Worm (Caenorhabditis elegans) whole organism, late embryonic: ENCODE data around the gene sptl-2.
A peak's percentile ranks its signal among the peaks of the same experiment; 100 is the strongest.

Experiments
- T23F11.4 ChIP-seq: fragments of 200-800 bp; sonication (Bioruptor generic); optimal IDR thresholded peaks from 2 replicates; lab custom pipeline; 2018; ENCODE audit warnings: mild to moderate bottlenecking, missing genetic modification characterization, missing compliant biosample characterization
- ceh-14 ChIP-seq: sonication (generic microtip); optimal IDR thresholded peaks from 2 replicates; lab custom pipeline; 2016; ENCODE audit warnings: missing genotype, missing genetic modification characterization, missing compliant biosample characterization
- ceh-2 ChIP-seq: sonication (generic microtip); optimal IDR thresholded peaks from 2 replicates; lab custom pipeline; 2016; ENCODE audit warnings: missing genotype, missing genetic modification characterization, missing compliant biosample characterization
- ceh-30 ChIP-seq: fragments of 150-350 bp; optimal IDR thresholded peaks from 2 replicates; lab custom pipeline; 2014; ENCODE audit warnings: missing biosample characterization, missing genetic modification characterization
- ceh-48 ChIP-seq: sonication (generic microtip); optimal IDR thresholded peaks from 2 replicates; lab custom pipeline; 2016; ENCODE audit warnings: missing genetic modification characterization, inconsistent platforms, missing compliant biosample characterization
- ceh-9 ChIP-seq: sonication (generic microtip); optimal IDR thresholded peaks from 2 replicates; lab custom pipeline; 2016; ENCODE audit warnings: mild to moderate bottlenecking, missing genetic modification characterization, inconsistent platforms, missing compliant biosample characterization
- che-1 ChIP-seq: sonication (generic microtip); optimal IDR thresholded peaks from 2 replicates; lab custom pipeline; 2016; ENCODE audit warnings: mild to moderate bottlenecking, missing genetic modification characterization, missing compliant biosample characterization
- dmd-4 ChIP-seq: sonication (generic microtip); optimal IDR thresholded peaks from 2 replicates; lab custom pipeline; 2016; ENCODE audit warnings: borderline replicate concordance, missing genetic modification characterization, missing compliant biosample characterization
- dve-1 ChIP-seq: sonication (generic microtip); optimal IDR thresholded peaks from 2 replicates; lab custom pipeline; 2017; ENCODE audit warnings: antibody characterized with exemption, mild to moderate bottlenecking, missing genetic modification characterization, missing compliant biosample characterization
- elt-4 ChIP-seq: sonication (generic microtip); optimal IDR thresholded peaks from 2 replicates; lab custom pipeline; 2016; ENCODE audit warnings: missing genetic modification characterization, missing compliant biosample characterization
- ets-4 ChIP-seq: sonication (generic microtip); optimal IDR thresholded peaks from 2 replicates; lab custom pipeline; 2016; ENCODE audit warnings: missing genetic modification characterization, missing compliant biosample characterization
- fax-1 ChIP-seq: sonication (generic microtip); optimal IDR thresholded peaks from 2 replicates; lab custom pipeline; 2016; ENCODE audit warnings: missing genotype, missing genetic modification characterization, missing compliant biosample characterization
- hlh-13 ChIP-seq: fragments of 200-800 bp; sonication (Bioruptor generic); optimal IDR thresholded peaks from 2 replicates; lab custom pipeline; 2018; ENCODE audit warnings: mild to moderate bottlenecking, missing genetic modification characterization, missing compliant biosample characterization
- hlh-30 ChIP-seq: sonication (generic microtip); optimal IDR thresholded peaks from 2 replicates; lab custom pipeline; 2017; ENCODE audit warnings: antibody characterized with exemption, missing genetic modification characterization, missing compliant biosample characterization; ENCODE audit not compliant: insufficient read depth
- hlh-8 ChIP-seq: sonication (generic microtip); optimal IDR thresholded peaks from 2 replicates; lab custom pipeline; 2016; ENCODE audit warnings: missing genotype, missing genetic modification characterization, missing compliant biosample characterization
- lin-11 ChIP-seq: fragments of 200-800 bp; sonication (Bioruptor generic); optimal IDR thresholded peaks from 2 replicates; lab custom pipeline; 2018; ENCODE audit warnings: mild to moderate bottlenecking, missing genetic modification characterization, missing compliant biosample characterization
- mec-3 ChIP-seq: sonication (generic microtip); optimal IDR thresholded peaks from 2 replicates; lab custom pipeline; 2016; ENCODE audit warnings: borderline replicate concordance, missing genetic modification characterization, missing compliant biosample characterization
- nfya-1 ChIP-seq: sonication (generic microtip); optimal IDR thresholded peaks from 2 replicates; lab custom pipeline; 2017; ENCODE audit warnings: missing genetic modification characterization, mild to moderate bottlenecking, missing compliant biosample characterization, antibody characterized with exemption, moderate library complexity
- nhr-232 ChIP-seq: sonication (generic microtip); optimal IDR thresholded peaks from 2 replicates; lab custom pipeline; 2016; ENCODE audit warnings: missing genetic modification characterization, missing compliant biosample characterization
- odd-2 ChIP-seq: sonication (generic microtip); optimal IDR thresholded peaks from 2 replicates; lab custom pipeline; 2017; ENCODE audit warnings: antibody characterized with exemption, mild to moderate bottlenecking, missing genetic modification characterization, missing compliant biosample characterization
- pat-9 ChIP-seq: fragments of 200-800 bp; sonication (Bioruptor generic); optimal IDR thresholded peaks from 2 replicates; lab custom pipeline; 2018; ENCODE audit warnings: mild to moderate bottlenecking, missing genetic modification characterization, moderate library complexity, missing compliant biosample characterization
- pha-2 ChIP-seq: sonication (generic microtip); optimal IDR thresholded peaks from 2 replicates; lab custom pipeline; 2017; ENCODE audit warnings: mild to moderate bottlenecking, missing genetic modification characterization, missing compliant biosample characterization
- pha-4 ChIP-seq: fragments of 150-350 bp; optimal IDR thresholded peaks from 2 replicates; lab custom pipeline; 2018; ENCODE audit warnings: missing biosample characterization, missing genetic modification reagents, missing genetic modification characterization
- pros-1 ChIP-seq: fragments of 150-350 bp; optimal IDR thresholded peaks from 2 replicates; lab custom pipeline; 2014; ENCODE audit warnings: missing biosample characterization, missing genetic modification reagents, missing genetic modification characterization
- sdc-2 ChIP-seq: sonication (generic microtip); optimal IDR thresholded peaks from 2 replicates; lab custom pipeline; 2016; ENCODE audit warnings: missing genotype, missing genetic modification characterization, missing compliant biosample characterization
- syd-9 ChIP-seq: sonication (generic microtip); optimal IDR thresholded peaks from 2 replicates; lab custom pipeline; 2016; ENCODE audit warnings: mild to moderate bottlenecking, missing genetic modification characterization, moderate library complexity, missing compliant biosample characterization
- tbx-2 ChIP-seq: sonication (generic microtip); optimal IDR thresholded peaks from 2 replicates; lab custom pipeline; 2016; ENCODE audit warnings: missing genetic modification characterization, missing compliant biosample characterization
- tbx-7 ChIP-seq: sonication (generic microtip); optimal IDR thresholded peaks from 2 replicates; lab custom pipeline; 2016; ENCODE audit warnings: missing genotype, missing genetic modification characterization, missing compliant biosample characterization
- unc-42 ChIP-seq: sonication (generic microtip); optimal IDR thresholded peaks from 2 replicates; lab custom pipeline; 2016; ENCODE audit warnings: missing genotype, missing genetic modification characterization, missing compliant biosample characterization
- unc-86 ChIP-seq: sonication (generic microtip); optimal IDR thresholded peaks from 2 replicates; lab custom pipeline; 2016; ENCODE audit warnings: missing genetic modification characterization, missing compliant biosample characterization
- zip-5 ChIP-seq: sonication (generic microtip); optimal IDR thresholded peaks from 2 replicates; lab custom pipeline; 2016; ENCODE audit warnings: missing genetic modification characterization, missing compliant biosample characterization
- ztf-16 ChIP-seq: sonication (generic microtip); optimal IDR thresholded peaks from 2 replicates; lab custom pipeline; 2017; ENCODE audit warnings: missing genetic modification characterization, missing compliant biosample characterization

The sptl-2 gene

DNA sequence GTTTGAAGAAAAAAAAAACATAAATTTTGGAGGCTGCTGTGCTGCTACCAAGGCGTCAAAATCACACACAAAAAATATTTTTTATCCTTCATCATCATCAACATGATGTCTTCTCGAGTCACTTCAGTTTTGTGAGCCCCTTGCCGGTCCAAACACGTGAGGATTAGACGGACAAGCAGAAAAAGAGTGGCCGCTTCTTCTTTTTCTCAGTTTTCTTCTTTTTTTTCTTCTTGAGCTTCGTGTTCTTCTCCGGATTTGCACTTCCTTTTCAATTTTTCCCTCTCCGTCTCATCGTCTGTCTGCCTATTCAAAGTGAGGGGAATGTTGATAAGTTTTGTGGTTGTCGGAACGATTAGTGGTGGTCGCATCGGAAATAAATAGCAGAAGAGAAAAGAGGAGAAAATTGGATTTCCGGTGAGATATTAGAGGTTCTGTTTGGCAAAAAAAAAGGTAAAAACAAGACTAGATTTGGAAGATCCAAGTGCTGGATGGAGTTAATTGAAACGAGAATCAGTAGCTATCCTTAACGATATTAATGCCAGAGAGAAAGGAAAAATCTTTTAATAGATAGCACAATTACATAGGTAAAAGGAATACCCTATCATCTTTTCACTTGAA, 36.5 kb upstream of the sptl-2 start:
- peak; percentile 62 for TF ChIP-seq unc-42 (tag; lab: Kevin White, UChicago)
- no peak for TF ChIP-seq pha-2 (tag; lab: Kevin White, UChicago)

DNA sequence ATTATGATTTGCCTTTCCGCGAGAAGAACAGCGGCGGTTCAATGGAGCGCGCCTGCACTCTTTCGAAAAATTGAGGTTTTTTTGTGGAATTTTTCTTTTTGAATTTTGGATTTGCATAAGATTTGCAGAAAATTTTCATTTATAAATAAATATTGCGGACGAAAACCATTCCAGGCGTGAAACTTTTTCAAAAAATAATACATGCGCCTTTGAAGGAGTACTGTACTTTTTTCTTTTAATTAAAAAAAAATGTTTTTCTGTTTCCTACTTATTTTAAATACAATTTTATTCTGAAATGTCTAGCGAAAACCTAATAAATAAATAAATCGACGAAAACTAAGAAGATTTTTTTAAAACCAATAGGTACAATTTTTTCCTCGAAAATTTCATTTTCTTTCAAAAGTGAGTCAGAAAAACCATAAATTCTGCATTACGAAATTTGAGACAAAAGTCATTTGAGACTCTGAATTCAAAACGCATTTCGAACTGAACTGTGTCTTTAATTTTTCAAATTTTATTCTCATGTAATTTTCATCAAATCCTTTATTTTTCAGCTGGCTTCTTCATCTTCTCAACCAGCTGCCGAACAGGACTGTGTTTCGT, 35.9 kb upstream of the sptl-2 start, which contains the start of gene F26D11.1:
TSS of gene F26D11.1 (plus strand) at position 553 of the 603 bp plus-strand sequence.
- TF ChIP-seq zip-5 (no peak), pha-4 (no peak), fax-1 (tag; lab: Kevin White, UChicago) (no peak), dve-1 (tag; lab: Kevin White, UChicago) (no peak), T23F11.4 (GFP tag; lab: Kevin White, UChicago) (no peak), ceh-9 (tag; lab: Kevin White, UChicago) (no peak), sdc-2 (tag; lab: Kevin White, UChicago) (no peak), hlh-8 (tag; lab: Kevin White, UChicago) (no peak), ets-4 (tag; lab: Kevin White, UChicago) (no peak), ceh-48 (tag; lab: Kevin White, UChicago) (no peak), hlh-13 (no peak), unc-86 (tag; lab: Kevin White, UChicago) (no peak), tbx-2 (tag; lab: Kevin White, UChicago) (no peak), tbx-7 (tag; lab: Kevin White, UChicago) (no peak)

DNA sequence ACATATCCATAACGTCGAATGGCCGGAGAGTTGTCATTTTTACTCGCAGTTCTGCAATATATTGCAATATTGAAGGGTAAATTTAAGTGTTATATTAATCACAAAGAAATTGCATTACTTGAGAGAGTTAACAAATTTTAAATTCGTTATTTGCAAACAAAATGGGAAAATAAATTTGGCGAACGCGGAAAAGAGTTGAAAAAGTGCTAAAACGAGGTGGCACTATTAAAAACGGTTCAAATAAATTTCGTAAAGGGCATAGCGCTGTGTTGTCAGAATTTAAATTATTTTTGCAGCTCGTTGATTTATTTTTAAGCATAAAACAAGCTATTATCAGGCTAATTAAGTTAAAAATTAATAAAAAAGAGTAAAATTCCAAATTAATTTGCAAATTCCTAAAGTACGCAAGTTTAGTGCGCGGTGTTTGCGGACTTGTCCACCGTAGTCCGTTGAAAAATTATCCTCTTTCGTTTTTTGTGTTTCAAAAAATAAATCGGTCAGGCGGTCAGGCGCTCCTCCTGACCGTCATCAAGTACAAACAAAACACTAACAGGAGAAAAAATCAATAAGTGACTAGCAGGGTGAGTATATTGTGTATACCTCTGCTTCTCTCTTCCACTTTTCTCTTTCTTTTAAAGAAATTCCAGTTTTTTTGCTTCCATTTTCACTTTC, 33.5 kb upstream of the sptl-2 start, which contains the start of the genes natb-1 and abhd-12:
TSS of gene natb-1 (minus strand) at position 51 of the 672 bp plus-strand sequence.
TSS of gene abhd-12 (plus strand) at position 499 of the 672 bp plus-strand sequence.
- TF ChIP-seq ceh-14 (tag; lab: Kevin White, UChicago) (peak; percentile 70), unc-42 (tag; lab: Kevin White, UChicago) (peak; percentile 77), dve-1 (tag; lab: Kevin White, UChicago) (no peak), ceh-30 (tag; lab: Kevin White, UChicago) (peak; percentile 27), lin-11 (tag; lab: Kevin White, UChicago) (no peak), hlh-8 (tag; lab: Kevin White, UChicago) (no peak), hlh-30 (tag; lab: Kevin White, UChicago) (peak; percentile 16), nfya-1 (tag; lab: Kevin White, UChicago) (no peak)

DNA sequence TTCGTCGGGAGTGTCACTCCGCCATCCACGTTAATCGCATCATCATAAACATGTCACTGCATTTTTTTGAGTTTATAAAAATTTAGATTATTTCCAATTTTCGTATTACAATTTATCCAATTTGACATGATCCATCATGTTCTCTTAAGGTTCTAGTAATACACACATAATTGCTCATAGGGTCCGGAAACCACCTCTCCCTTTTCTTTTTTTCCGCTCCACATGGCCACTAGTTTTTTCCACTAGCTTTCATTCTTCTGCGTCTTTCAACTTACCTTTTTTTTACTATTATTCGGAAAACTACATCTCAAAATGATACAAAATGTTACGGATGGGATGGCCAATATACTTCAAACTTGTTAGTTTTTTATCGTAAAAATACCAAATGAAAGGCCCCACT, 31.1 kb upstream of the sptl-2 start, which contains the start of gene Y97E10AL.1:
TSS of gene Y97E10AL.1 (plus strand) at position 301 of the 400 bp plus-strand sequence.
- TF ChIP-seq dmd-4 (tag; lab: Kevin White, UChicago), result no peak

DNA sequence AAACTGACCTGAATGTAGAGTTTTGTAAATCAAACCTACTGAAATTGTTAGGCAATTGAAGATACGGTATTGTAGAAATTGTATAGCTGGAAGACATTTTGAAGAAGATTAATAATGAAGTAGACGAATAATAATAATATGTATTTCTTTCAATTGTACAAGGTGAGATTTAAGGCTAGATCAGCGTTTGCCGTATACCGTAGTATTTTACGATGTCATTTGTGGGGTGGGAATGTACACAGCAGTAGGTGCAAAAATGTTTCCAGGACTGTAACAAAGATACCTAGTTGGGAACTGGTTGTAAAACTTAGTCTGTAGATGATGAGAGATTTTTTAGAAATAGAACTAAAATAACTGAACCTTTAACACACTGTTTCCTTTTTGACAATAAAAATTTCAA, 22.4 kb upstream of the sptl-2 start, which contains the start of gene ceh-76:
TSS of gene ceh-76 (minus strand) at position 101 of the 400 bp plus-strand sequence.
- TF ChIP-seq ceh-2 (no peak), elt-4 (tag; lab: Kevin White, UChicago) (no peak), ceh-30 (tag; lab: Kevin White, UChicago) (no peak), unc-86 (tag; lab: Kevin White, UChicago) (no peak), odd-2 (no peak), pha-2 (tag; lab: Kevin White, UChicago) (no peak), zip-5 (no peak), che-1 (tag; lab: Kevin White, UChicago) (no peak), pha-4 (no peak), pros-1 (tag; lab: Kevin White, UChicago) (no peak), nhr-232 (tag; lab: Kevin White, UChicago) (no peak), pat-9 (tag; lab: Kevin White, UChicago) (no peak), ztf-16 (tag; lab: Kevin White, UChicago) (no peak), T23F11.4 (GFP tag; lab: Kevin White, UChicago) (no peak), mec-3 (tag; lab: Kevin White, UChicago) (no peak), syd-9 (no peak)
